Fruit fly (Drosophila melanogaster) whole organism, embryonic: Measurements from ENCODE around the gene beta'COP.
A peak's percentile ranks its signal among the peaks of the same experiment; 100 is the strongest.

Experiments used
- CG10147 ChIP-seq: fragments of 200-800 bp; sonication (Bioruptor generic); optimal IDR thresholded peaks from 2 replicates; lab custom pipeline; 2019; ENCODE audit warnings: missing biosample characterization, mild to moderate bottlenecking, missing genetic modification characterization, moderate library complexity
- CG10462 ChIP-seq: fragments of 200-800 bp; sonication (Bioruptor generic); optimal IDR thresholded peaks from 2 replicates; lab custom pipeline; 2016; ENCODE audit warnings: missing biosample characterization, missing genetic modification characterization
- CG12071 ChIP-seq: fragments of 200-800 bp; sonication (Bioruptor generic); optimal IDR thresholded peaks from 3 replicates; lab custom pipeline; 2018; ENCODE audit warnings: missing biosample characterization, mild to moderate bottlenecking, missing genetic modification characterization
- CG1233 ChIP-seq: fragments of 200-800 bp; sonication (Bioruptor generic); optimal IDR thresholded peaks from 4 replicates; lab custom pipeline; 2018; ENCODE audit warnings: missing biosample characterization, mild to moderate bottlenecking, missing genetic modification characterization
- CG15514 ChIP-seq: fragments of 200-800 bp; sonication (Bioruptor generic); optimal IDR thresholded peaks from 3 replicates; lab custom pipeline; 2017; ENCODE audit warnings: missing biosample characterization, missing genetic modification characterization, mild to moderate bottlenecking, moderate library complexity, missing genetic modification reagents
- CG17361 ChIP-seq: fragments of 200-800 bp; sonication (Bioruptor generic); IDR thresholded peaks from 3 replicates; pipeline ENCODE4 v1.3.6; 2022; ENCODE audit warnings: missing biosample characterization, missing genetic modification characterization
- CG17568 ChIP-seq: fragments of 200-800 bp; sonication (Bioruptor generic); optimal IDR thresholded peaks from 2 replicates; lab custom pipeline; 2018; ENCODE audit warnings: missing biosample characterization, mild to moderate bottlenecking, missing genetic modification characterization, moderate library complexity
- CG17829 ChIP-seq: fragments of 200-800 bp; optimal IDR thresholded peaks from 2 replicates; lab custom pipeline; 2019; ENCODE audit warnings: missing biosample characterization, mild to moderate bottlenecking, missing genetic modification characterization, moderate library complexity
- CG18619 ChIP-seq: fragments of 200-800 bp; sonication (Bioruptor generic); optimal IDR thresholded peaks from 3 replicates; lab custom pipeline; 2017; ENCODE audit warnings: missing biosample characterization, mild to moderate bottlenecking, missing genetic modification characterization
- CG2116 ChIP-seq: fragments of 200-800 bp; sonication (Bioruptor generic); optimal IDR thresholded peaks from 3 replicates; lab custom pipeline; 2018; ENCODE audit warnings: missing biosample characterization, mild to moderate bottlenecking, missing genetic modification characterization
- CG2712 ChIP-seq: fragments of 200-800 bp; optimal IDR thresholded peaks from 3 replicates; lab custom pipeline; 2019; ENCODE audit warnings: missing biosample characterization, mild to moderate bottlenecking, missing genetic modification characterization, moderate library complexity
- CG30020 ChIP-seq: fragments of 200-800 bp; optimal IDR thresholded peaks from 2 replicates; lab custom pipeline; 2019; ENCODE audit warnings: missing biosample characterization, mild to moderate bottlenecking, missing genetic modification characterization, moderate library complexity
- CG30403 ChIP-seq: fragments of 200-800 bp; sonication (Bioruptor generic); optimal IDR thresholded peaks from 3 replicates; lab custom pipeline; 2016; ENCODE audit warnings: missing biosample characterization, missing genetic modification characterization
- CG31365 ChIP-seq: fragments of 200-800 bp; sonication (Bioruptor generic); optimal IDR thresholded peaks from 2 replicates; lab custom pipeline; 2018; ENCODE audit warnings: missing biosample characterization, mild to moderate bottlenecking, missing genetic modification characterization
- CG32767 ChIP-seq: fragments of 200-800 bp; sonication (Bioruptor generic); IDR thresholded peaks from 2 replicates; pipeline ENCODE4 v1.3.6; 2022; ENCODE audit warnings: missing biosample characterization, missing genetic modification characterization
- CG4820 ChIP-seq: fragments of 200-800 bp; sonication (Bioruptor generic); optimal IDR thresholded peaks from 3 replicates; lab custom pipeline; 2016; ENCODE audit warnings: missing biosample characterization, missing genetic modification characterization
- CG7372 ChIP-seq: fragments of 200-800 bp; sonication (Bioruptor generic); IDR thresholded peaks from 2 replicates; pipeline ENCODE4 v1.3.6; 2022; ENCODE audit warnings: missing biosample characterization, missing genetic modification characterization
- CG8388 ChIP-seq: fragments of 200-800 bp; sonication (Bioruptor generic); optimal IDR thresholded peaks from 2 replicates; lab custom pipeline; 2019; ENCODE audit warnings: missing biosample characterization, mild to moderate bottlenecking, missing genetic modification characterization, moderate library complexity
- CG8478 ChIP-seq: fragments of >200 bp; optimal IDR thresholded peaks from 2 replicates; lab custom pipeline; 2018
- CG8924 ChIP-seq: fragments of 200-800 bp; optimal IDR thresholded peaks from 3 replicates; lab custom pipeline; 2019; ENCODE audit warnings: missing biosample characterization, mild to moderate bottlenecking, missing genetic modification characterization, moderate library complexity
- CoRest ChIP-seq: fragments of 200-800 bp; sonication (Bioruptor generic); optimal IDR thresholded peaks from 3 replicates; lab custom pipeline; 2018; ENCODE audit warnings: missing biosample characterization, mild to moderate bottlenecking, missing genetic modification characterization, moderate library complexity
- Dref ChIP-seq: fragments of 200-800 bp; sonication (Bioruptor generic); IDR thresholded peaks from 2 replicates; pipeline ENCODE4 v1.3.6; 2022; ENCODE audit warnings: missing biosample characterization, missing genetic modification characterization
- E2f2 ChIP-seq: fragments of 200-800 bp; sonication (Bioruptor generic); IDR thresholded peaks from 2 replicates; pipeline ENCODE4 v1.3.6; 2022; ENCODE audit warnings: missing biosample characterization, missing genetic modification characterization
- H15 ChIP-seq: fragments of 200-800 bp; sonication (Bioruptor generic); IDR thresholded peaks from 3 replicates; pipeline ENCODE4 v1.3.6; 2022; ENCODE audit warnings: missing biosample characterization, missing genetic modification characterization
- HLH3B ChIP-seq: fragments of 200-800 bp; sonication (Bioruptor generic); IDR thresholded peaks from 2 replicates; pipeline ENCODE4 v1.3.6; 2022; ENCODE audit warnings: missing biosample characterization, missing genetic modification characterization
- HLH4C ChIP-seq: fragments of 200-800 bp; sonication (Bioruptor generic); IDR thresholded peaks from 3 replicates; pipeline ENCODE4 v1.3.6; 2022; ENCODE audit warnings: missing biosample characterization, missing genetic modification characterization; ENCODE audit not compliant: partially characterized antibody
- Pdp1 ChIP-seq, 2 experiments: fragments of 200-800 bp; sonication (Bioruptor generic); optimal IDR thresholded peaks; 3 replicates each; lab custom pipeline; 2016; ENCODE audit warnings: missing biosample characterization in 2 of 2, missing genetic modification characterization in 2 of 2, mild to moderate bottlenecking in 1 of 2, moderate library complexity in 1 of 2
- Tbp ChIP-seq: fragments of >200 bp; optimal IDR thresholded peaks from 2 replicates; lab custom pipeline; 2018; ENCODE audit warnings: missing biosample characterization, missing genetic modification characterization
- YL-1 ChIP-seq: fragments of 200-800 bp; sonication (Bioruptor generic); optimal IDR thresholded peaks from 3 replicates; lab custom pipeline; 2017; ENCODE audit warnings: missing biosample characterization, mild to moderate bottlenecking, missing genetic modification characterization
- cg ChIP-seq: fragments of 200-800 bp; sonication (Bioruptor generic); optimal IDR thresholded peaks from 3 replicates; lab custom pipeline; 2019; ENCODE audit warnings: missing biosample characterization, mild to moderate bottlenecking, missing genetic modification characterization, moderate library complexity
- da ChIP-seq: fragments of 200-800 bp; sonication (Bioruptor generic); optimal IDR thresholded peaks from 2 replicates; lab custom pipeline; 2016; ENCODE audit warnings: missing biosample characterization, missing genetic modification characterization
- dati ChIP-seq: fragments of 200-800 bp; sonication (Bioruptor generic); IDR thresholded peaks from 2 replicates; pipeline ENCODE4 v1.3.6; 2022; ENCODE audit warnings: missing biosample characterization, missing genetic modification characterization
- dpn ChIP-seq, 2 experiments: fragments of 200-800 bp; sonication (Bioruptor generic); optimal IDR thresholded peaks; 3 replicates each; lab custom pipeline; 2016; ENCODE audit warnings: missing biosample characterization in 2 of 2, missing genetic modification characterization in 2 of 2
- exex ChIP-seq: fragments of 200-800 bp; sonication (Bioruptor generic); optimal IDR thresholded peaks from 4 replicates; lab custom pipeline; 2018; ENCODE audit warnings: missing biosample characterization, mild to moderate bottlenecking, missing genetic modification characterization, moderate library complexity
- gcm2 ChIP-seq: fragments of 200-800 bp; sonication (Bioruptor generic); optimal IDR thresholded peaks from 2 replicates; lab custom pipeline; 2016; ENCODE audit warnings: missing biosample characterization, missing genetic modification characterization
- gro ChIP-seq: fragments of 200-800 bp; sonication (Bioruptor generic); optimal IDR thresholded peaks from 2 replicates; lab custom pipeline; 2016; ENCODE audit warnings: missing biosample characterization, missing genetic modification characterization
- knrl ChIP-seq: fragments of 200-800 bp; sonication (Bioruptor generic); IDR thresholded peaks from 3 replicates; pipeline ENCODE4 v1.3.6; 2022; ENCODE audit warnings: missing biosample characterization, missing genetic modification characterization; ENCODE audit not compliant: partially characterized antibody
- lilli ChIP-seq: fragments of 200-800 bp; sonication (Bioruptor generic); optimal IDR thresholded peaks from 3 replicates; lab custom pipeline; 2016; ENCODE audit warnings: missing biosample characterization, missing genetic modification characterization
- lmd ChIP-seq: fragments of 200-800 bp; sonication (Bioruptor generic); IDR thresholded peaks from 2 replicates; pipeline ENCODE4 v1.3.6; 2022; ENCODE audit warnings: missing biosample characterization, missing genetic modification characterization
- maf-S ChIP-seq: fragments of 200-800 bp; sonication (Bioruptor generic); optimal IDR thresholded peaks from 2 replicates; lab custom pipeline; 2016; ENCODE audit warnings: missing biosample characterization, missing genetic modification characterization
- mirr ChIP-seq: fragments of 200-800 bp; sonication (Bioruptor generic); optimal IDR thresholded peaks from 3 replicates; lab custom pipeline; 2018; ENCODE audit warnings: missing biosample characterization, mild to moderate bottlenecking, missing genetic modification characterization
- onecut ChIP-seq: fragments of 200-800 bp; sonication (Bioruptor generic); IDR thresholded peaks from 2 replicates; pipeline ENCODE4 v1.3.6; 2022; ENCODE audit warnings: missing biosample characterization, missing genetic modification characterization
- pan ChIP-seq, 4 experiments: fragments of >200 bp in 3 of 4; fragments of 200-800 bp in 1 of 4; sonication (Bioruptor generic) in 1 of 4; optimal IDR thresholded peaks in 3 of 4; IDR thresholded peaks in 1 of 4; 2 replicates each; pipeline versions ENCODE4 v1.3.6 to Lab custom; 2017 to 2022; ENCODE audit warnings: missing biosample characterization in 2 of 4, missing genetic modification characterization in 2 of 4, mixed read lengths in 1 of 4
- pzg ChIP-seq: fragments of 200-800 bp; sonication (Bioruptor generic); optimal IDR thresholded peaks from 3 replicates; lab custom pipeline; 2018; ENCODE audit warnings: missing biosample characterization, mild to moderate bottlenecking, missing genetic modification characterization, moderate library complexity
- sima ChIP-seq: fragments of 200-800 bp; sonication (Bioruptor generic); optimal IDR thresholded peaks from 2 replicates; lab custom pipeline; 2016; ENCODE audit warnings: missing biosample characterization, missing genetic modification characterization
- slbo ChIP-seq: fragments of 200-800 bp; sonication (Bioruptor generic); IDR thresholded peaks from 2 replicates; pipeline ENCODE4 v1.3.6; 2022; ENCODE audit warnings: missing biosample characterization, missing genetic modification characterization
- tna ChIP-seq: fragments of 200-800 bp; sonication (Bioruptor generic); IDR thresholded peaks from 2 replicates; pipeline ENCODE4 v1.3.6; 2022; ENCODE audit warnings: missing biosample characterization, missing genetic modification characterization; ENCODE audit not compliant: partially characterized antibody
- trem ChIP-seq: fragments of 200-800 bp; optimal IDR thresholded peaks from 3 replicates; lab custom pipeline; 2019; ENCODE audit warnings: missing biosample characterization, mild to moderate bottlenecking, missing genetic modification characterization, moderate library complexity
- unc-4 ChIP-seq: fragments of 200-800 bp; sonication (Bioruptor generic); IDR thresholded peaks from 2 replicates; pipeline ENCODE4 v1.3.6; 2022; ENCODE audit warnings: missing biosample characterization, missing genetic modification characterization; ENCODE audit not compliant: partially characterized antibody

beta'COP gene

dm6 chr2L:13376086-13376485 lies 2.6 kb upstream of the beta'COP start:
- peak; percentile 99 for TF ChIP-seq exex (tag; lab: Kevin White, UChicago)
- TF ChIP-seq CG10462 (GFP tag; lab: Kevin White, UChicago): no peak
- TF ChIP-seq gcm2 (GFP tag; lab: Kevin White, UChicago): no peak
- TF ChIP-seq H15: no peak
- TF ChIP-seq HLH3B (GFP tag; lab: Robert Waterston, UW): no peak
- peak; percentile 81 for TF ChIP-seq mirr
- no peak for TF ChIP-seq maf-S (GFP tag; lab: Kevin White, UChicago)
- no peak for TF ChIP-seq cg (GFP tag; lab: Kevin White, UChicago)
- no peak for TF ChIP-seq tna (GFP tag; lab: Robert Waterston, UW)
- TF ChIP-seq da (GFP tag; lab: Kevin White, UChicago): no peak
- TF ChIP-seq CG4820 (GFP tag; lab: Kevin White, UChicago): no peak
- peak in 1 of 2 experiments; percentile 86 for TF ChIP-seq Pdp1 (GFP tag; optimal IDR thresholded peaks at IDR 0.05; lab: Kevin White, UChicago)
- TF ChIP-seq CG17568: no peak
- no peak for TF ChIP-seq CG7372 (GFP tag; lab: Robert Waterston, UW)
- TF ChIP-seq CG12071 (GFP tag; lab: Kevin White, UChicago): no peak
- no peak for TF ChIP-seq knrl (GFP tag; lab: Robert Waterston, UW)
- no peak for TF ChIP-seq Tbp (GFP tag; lab: Kevin White, UChicago)
- no peak for TF ChIP-seq dati (GFP tag; lab: Robert Waterston, UW)
- no peak for TF ChIP-seq CG8478 (lab: Kevin White, UChicago)
- no peak for TF ChIP-seq sima
- TF ChIP-seq CG1233 (GFP tag; lab: Kevin White, UChicago): no peak
- TF ChIP-seq CG10147 (GFP tag; lab: Kevin White, UChicago): no peak

DNA sequence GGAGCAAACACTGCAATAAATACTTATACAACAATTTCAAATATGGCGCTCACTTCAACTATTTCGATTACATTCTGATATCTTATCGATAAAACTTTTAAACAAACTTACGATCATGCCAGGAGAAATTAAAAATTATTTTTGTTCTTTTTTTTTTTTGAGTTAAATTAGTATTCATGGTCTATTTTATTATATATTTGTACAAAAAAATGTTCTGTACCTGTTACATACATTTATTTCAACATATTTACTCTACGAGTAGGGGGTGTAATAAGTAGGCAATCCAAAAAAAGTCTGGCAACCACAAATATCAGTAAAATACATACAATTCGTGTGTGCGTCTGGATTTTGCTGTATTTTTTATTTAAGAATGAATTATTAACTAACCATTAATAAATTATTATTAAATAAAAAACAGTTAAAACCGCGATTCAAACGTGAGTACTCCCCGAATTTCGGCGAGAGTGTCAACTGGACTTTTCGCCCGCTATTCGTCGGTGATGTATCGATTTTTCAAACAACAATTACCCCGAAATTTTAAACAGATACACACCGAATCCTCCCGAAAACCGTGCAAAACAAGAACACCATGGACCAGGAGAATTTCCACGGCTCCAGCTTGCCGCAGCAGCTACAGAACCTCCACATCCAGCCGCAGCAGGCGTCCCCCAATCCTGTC lies 3.8 kb downstream of the beta'COP start, which contains the start of gene loqs:
loqs (plus strand) TSS at position 302 of the 679 bp plus-strand sequence.
- TF ChIP-seq lilli (GFP tag; lab: Kevin White, UChicago): peak; percentile 24
- TF ChIP-seq CG18619 (GFP tag; lab: Kevin White, UChicago): no peak
- TF ChIP-seq HLH4C: 0 out of 3 replicates have a peak, but pooled peaks have one; percentile 46
- no peak for TF ChIP-seq gro (GFP tag; lab: Kevin White, UChicago)
- TF ChIP-seq pan (optimal IDR thresholded peaks at IDR 0.05; lab: Kevin White, UChicago): no peak
- no peak for TF ChIP-seq pan (GFP tag; optimal IDR thresholded peaks at IDR 0.05 in 1 of 2, IDR thresholded peaks at IDR 0.05 in 1 of 2)
- no peak for TF ChIP-seq lmd (GFP tag; lab: Robert Waterston, UW)
- no peak for TF ChIP-seq dpn (GFP tag; optimal IDR thresholded peaks at IDR 0.05; lab: Kevin White, UChicago)
- peak; percentile 83 for TF ChIP-seq E2f2 (GFP tag; lab: Robert Waterston, UW)
- peak; percentile 3 for TF ChIP-seq CoRest
- TF ChIP-seq CG2712 (tag; lab: Kevin White, UChicago): peak; percentile 34
- TF ChIP-seq trem (tag; lab: Kevin White, UChicago): peak; percentile 54
- TF ChIP-seq CG30403 (GFP tag; lab: Kevin White, UChicago): peak; percentile 18
- peak; percentile 99 for TF ChIP-seq onecut (GFP tag; lab: Robert Waterston, UW)
- peak; percentile 50; the same call in 1 of the 2 replicates for TF ChIP-seq unc-4
- peak; percentile 25 for TF ChIP-seq pzg (GFP tag; lab: Kevin White, UChicago)
- no peak for TF ChIP-seq CG8388
- peak; percentile 34 for TF ChIP-seq YL-1 (GFP tag; lab: Kevin White, UChicago)
- 0 out of 3 replicates have a peak, but pooled peaks have one; percentile 27 for TF ChIP-seq CG17361 (GFP tag; lab: Robert Waterston, UW)
- TF ChIP-seq CG17829 (tag; lab: Kevin White, UChicago): peak; percentile 18
- peak; percentile 55 for TF ChIP-seq CG30020 (tag; lab: Kevin White, UChicago)
- TF ChIP-seq CG2116 (GFP tag; lab: Kevin White, UChicago): peak; percentile 83
- TF ChIP-seq slbo: peak; percentile 46; the same call in 1 of the 2 replicates
- TF ChIP-seq CG15514: peak; percentile 18
- TF ChIP-seq CG31365 (tag; lab: Kevin White, UChicago): no peak
- peak; percentile 31 for TF ChIP-seq CG8924 (tag; lab: Kevin White, UChicago)
- TF ChIP-seq CG4820 (GFP tag; lab: Kevin White, UChicago): peak; percentile 22
- peak; percentile 55 for TF ChIP-seq Dref
- TF ChIP-seq CG32767 (GFP tag; lab: Robert Waterston, UW): peak; percentile 63; the same call in 1 of the 2 replicates
